Worm (Caenorhabditis elegans) whole organism, late embryonic: Measurements from ENCODE around the gene W04G3.12.

Source experiments
- T23F11.4 ChIP-seq: fragments of 200-800 bp; sonication (Bioruptor generic); optimal IDR thresholded peaks from 2 replicates; lab custom pipeline; 2018; ENCODE audit warnings: mild to moderate bottlenecking, missing genetic modification characterization, missing compliant biosample characterization
- ama-1 ChIP-seq: fragments of 150-350 bp; optimal IDR thresholded peaks from 2 replicates; lab custom pipeline; 2014
- ceh-18 ChIP-seq: sonication (generic microtip); optimal IDR thresholded peaks from 2 replicates; lab custom pipeline; 2016; ENCODE audit warnings: missing genetic modification characterization, missing compliant biosample characterization
- ceh-19 ChIP-seq: fragments of 200-800 bp; sonication (Bioruptor generic); optimal IDR thresholded peaks from 2 replicates; lab custom pipeline; 2018; ENCODE audit warnings: mild to moderate bottlenecking, missing genetic modification characterization, missing compliant biosample characterization
- ceh-22 ChIP-seq: sonication (generic microtip); optimal IDR thresholded peaks from 2 replicates; lab custom pipeline; 2017; ENCODE audit warnings: missing biosample characterization, missing genetic modification characterization
- ceh-45 ChIP-seq: fragments of 200-800 bp; sonication (Bioruptor generic); IDR thresholded peaks from 2 replicates; pipeline ENCODE4 v1.3.6; 2022; ENCODE audit warnings: missing genetic modification reagents, missing genetic modification characterization, missing compliant biosample characterization
- lim-6 ChIP-seq: sonication (generic microtip); optimal IDR thresholded peaks from 2 replicates; lab custom pipeline; 2016; ENCODE audit warnings: missing genetic modification characterization, missing compliant biosample characterization
- nfya-1 ChIP-seq: sonication (generic microtip); optimal IDR thresholded peaks from 2 replicates; lab custom pipeline; 2017; ENCODE audit warnings: missing genetic modification characterization, mild to moderate bottlenecking, missing compliant biosample characterization, antibody characterized with exemption, moderate library complexity
- nhr-11 ChIP-seq: fragments of 150-350 bp; optimal IDR thresholded peaks from 2 replicates; lab custom pipeline; 2014; ENCODE audit warnings: missing biosample characterization, missing genetic modification characterization
- pha-4 ChIP-seq: fragments of 150-350 bp; optimal IDR thresholded peaks from 2 replicates; lab custom pipeline; 2018; ENCODE audit warnings: missing biosample characterization, missing genetic modification reagents, missing genetic modification characterization
- ref-2 ChIP-seq: sonication (generic microtip); optimal IDR thresholded peaks from 2 replicates; lab custom pipeline; 2016; ENCODE audit warnings: missing genetic modification characterization, missing compliant biosample characterization

ce11 chrX:11032412-11032811 is 44.2 kb downstream of the W04G3.12 start:
- TF ChIP-seq nhr-11 (tag; lab: Kevin White, UChicago) (no peak), ama-1 (lab: Kevin White, UChicago) (no peak), T23F11.4 (GFP tag; lab: Kevin White, UChicago) (no peak), nfya-1 (tag; lab: Kevin White, UChicago) (no peak), pha-4 (tag; lab: Kevin White, UChicago) (no peak), ceh-22 (tag; lab: Kevin White, UChicago) (no peak), ref-2 (tag; lab: Kevin White, UChicago) (no peak), ceh-45 (no peak), ceh-19 (GFP tag; lab: Kevin White, UChicago) (no peak), lim-6 (tag; lab: Kevin White, UChicago) (no peak), ceh-18 (no peak)
